Worm (Caenorhabditis elegans) whole organism, L4 larva: Measurements from ENCODE around the gene sbsp-1.

ENCODE experiments used
- F10B5.3 ChIP-seq: sonication (generic microtip); optimal IDR thresholded peaks from 2 replicates; lab custom pipeline; 2016; ENCODE audit warnings: mild to moderate bottlenecking, missing genetic modification characterization, missing compliant biosample characterization
- T20F7.1 ChIP-seq: fragments of 200-800 bp; sonication (Bioruptor generic); optimal IDR thresholded peaks from 2 replicates; lab custom pipeline; 2018; ENCODE audit warnings: mild to moderate bottlenecking, missing genetic modification characterization, missing compliant biosample characterization
- T26A8.4 ChIP-seq: fragments of 200-800 bp; sonication (Bioruptor generic); IDR thresholded peaks from 2 replicates; pipeline ENCODE4 v1.3.6; 2022; ENCODE audit warnings: missing genetic modification characterization, missing compliant biosample characterization
- Y48G9A.11 ChIP-seq: fragments of 200-800 bp; sonication (Bioruptor generic); IDR thresholded peaks from 2 replicates; pipeline ENCODE4 v1.3.6; 2022; ENCODE audit warnings: missing genetic modification reagents, missing genetic modification characterization, missing compliant biosample characterization
- Y5F2A.4 ChIP-seq: fragments of 200-800 bp; sonication (Bioruptor generic); optimal IDR thresholded peaks from 2 replicates; lab custom pipeline; 2018; ENCODE audit warnings: mild to moderate bottlenecking, missing genetic modification characterization, missing compliant biosample characterization
- ZK337.2 ChIP-seq: fragments of 200-800 bp; sonication (Bioruptor generic); IDR thresholded peaks from 2 replicates; pipeline ENCODE4 v1.3.6; 2022; ENCODE audit warnings: missing genetic modification reagents, missing genetic modification characterization, missing compliant biosample characterization
- ZK546.5 ChIP-seq, 2 experiments: sonication (generic microtip); optimal IDR thresholded peaks; 2 replicates each; lab custom pipeline; 2017; ENCODE audit warnings: missing biosample characterization in 2 of 2, missing genetic modification characterization in 2 of 2
- aha-1 ChIP-seq: fragments of 150-350 bp; peaks from one replicate; lab custom pipeline; 2014; ENCODE audit warnings: missing biosample characterization, missing genetic modification characterization
- ama-1 ChIP-seq: fragments of 150-350 bp; optimal IDR thresholded peaks from 2 replicates; lab custom pipeline; 2014; ENCODE audit warnings: inconsistent platforms, mixed read lengths
- arid-1 ChIP-seq: fragments of 200-800 bp; sonication (Bioruptor generic); conservative IDR thresholded peaks from 2 replicates; pipeline ENCODE4 v1.3.6; 2022; ENCODE audit warnings: missing genetic modification reagents, missing genetic modification characterization, missing compliant biosample characterization
- attf-4 ChIP-seq: sonication (generic microtip); optimal IDR thresholded peaks from 3 replicates; lab custom pipeline; 2017; ENCODE audit warnings: missing biosample characterization, missing genetic modification characterization
- ceh-28 ChIP-seq: fragments of 150-350 bp; optimal IDR thresholded peaks from 2 replicates; lab custom pipeline; 2014; ENCODE audit warnings: missing biosample characterization, missing genetic modification reagents, missing genetic modification characterization
- ceh-44 ChIP-seq: fragments of 200-800 bp; sonication (Bioruptor generic); IDR thresholded peaks from 2 replicates; pipeline ENCODE4 v1.3.6; 2022; ENCODE audit warnings: missing genetic modification reagents, missing genetic modification characterization, missing compliant biosample characterization
- ces-1 ChIP-seq: fragments of 150-350 bp; sonication (generic microtip); optimal IDR thresholded peaks from 4 replicates; lab custom pipeline; 2014; ENCODE audit warnings: missing biosample characterization, missing genetic modification reagents, missing genetic modification characterization
- daf-12 ChIP-seq: fragments of 150-350 bp; optimal IDR thresholded peaks from 2 replicates; lab custom pipeline; 2014; ENCODE audit warnings: missing biosample characterization, missing genetic modification reagents, missing genetic modification characterization
- daf-19 ChIP-seq: fragments of 200-800 bp; sonication (Bioruptor generic); conservative IDR thresholded peaks from 2 replicates; pipeline ENCODE4 v1.3.6; 2022; ENCODE audit warnings: missing genetic modification characterization, missing compliant biosample characterization
- dmd-6 ChIP-seq: fragments of 200-800 bp; sonication (Bioruptor generic); IDR thresholded peaks from 2 replicates; pipeline ENCODE4 v1.3.6; 2022; ENCODE audit warnings: missing genetic modification reagents, missing genetic modification characterization, missing compliant biosample characterization
- dmd-8 ChIP-seq: fragments of 200-800 bp; sonication (Bioruptor generic); IDR thresholded peaks from 2 replicates; pipeline ENCODE4 v1.3.6; 2022; ENCODE audit warnings: missing genetic modification characterization, missing compliant biosample characterization
- dmd-9 ChIP-seq: fragments of 200-800 bp; sonication (Bioruptor generic); IDR thresholded peaks from 2 replicates; pipeline ENCODE4 v1.3.6; 2022; ENCODE audit warnings: missing genetic modification reagents, missing genetic modification characterization, missing compliant biosample characterization
- dpl-1 ChIP-seq: fragments of 150-350 bp; optimal IDR thresholded peaks from 2 replicates; lab custom pipeline; 2014; ENCODE audit warnings: missing biosample characterization, missing genetic modification reagents, missing genetic modification characterization
- duxl-1 ChIP-seq: sonication (generic microtip); optimal IDR thresholded peaks from 2 replicates; lab custom pipeline; 2016; ENCODE audit warnings: mild to moderate bottlenecking, missing genetic modification characterization, moderate library complexity, missing compliant biosample characterization; ENCODE audit not compliant: poor library complexity
- egl-27 ChIP-seq: sonication (generic microtip); optimal IDR thresholded peaks from 3 replicates; lab custom pipeline; 2017; ENCODE audit warnings: missing biosample characterization, missing genetic modification reagents, missing genetic modification characterization
- egl-43 ChIP-seq: fragments of 200-800 bp; sonication (Bioruptor generic); IDR thresholded peaks from 2 replicates; pipeline ENCODE4 v1.3.6; 2022; ENCODE audit warnings: missing genetic modification reagents, missing genetic modification characterization, missing compliant biosample characterization
- fos-1 ChIP-seq: fragments of 150-350 bp; optimal IDR thresholded peaks from 2 replicates; lab custom pipeline; 2014; ENCODE audit warnings: missing biosample characterization, missing genetic modification characterization
- hif-1 ChIP-seq, 2 experiments: sonication (generic microtip); optimal IDR thresholded peaks; 2 replicates each; lab custom pipeline; 2016 to 2017; ENCODE audit warnings: missing compliant biosample characterization in 2 of 2, missing genetic modification characterization in 2 of 2, missing genetic modification reagents in 2 of 2, missing genotype in 2 of 2, mild to moderate bottlenecking in 1 of 2
- hlh-30 ChIP-seq: sonication (generic microtip); optimal IDR thresholded peaks from 2 replicates; lab custom pipeline; 2017; ENCODE audit warnings: antibody characterized with exemption, mild to moderate bottlenecking, missing genetic modification characterization, missing compliant biosample characterization; ENCODE audit not compliant: insufficient read depth
- hmg-1.1 ChIP-seq: fragments of 200-800 bp; sonication (Bioruptor generic); IDR thresholded peaks from 2 replicates; pipeline ENCODE4 v1.3.6; 2022; ENCODE audit warnings: missing genetic modification reagents, missing genetic modification characterization, missing compliant biosample characterization
- jun-1 ChIP-seq: fragments of 150-350 bp; optimal IDR thresholded peaks from 2 replicates; lab custom pipeline; 2014; ENCODE audit warnings: missing biosample characterization, missing genetic modification reagents, missing genetic modification characterization
- lin-15B ChIP-seq: fragments of 150-350 bp; sonication (generic microtip); optimal IDR thresholded peaks from 3 replicates; lab custom pipeline; 2014; ENCODE audit warnings: missing biosample characterization, missing genetic modification characterization
- lin-39 ChIP-seq: fragments of 150-350 bp; optimal IDR thresholded peaks from 2 replicates; lab custom pipeline; 2014; ENCODE audit warnings: missing biosample characterization, missing genetic modification reagents, missing genetic modification characterization
- madf-5 ChIP-seq, 2 experiments: fragments of 200-800 bp; sonication (Bioruptor generic); IDR thresholded peaks; 2 replicates each; pipeline ENCODE4 v1.3.6; 2022; ENCODE audit warnings: missing compliant biosample characterization in 2 of 2, missing genetic modification characterization in 2 of 2
- mdt-29 ChIP-seq: fragments of 200-800 bp; sonication (Bioruptor generic); IDR thresholded peaks from 2 replicates; pipeline ENCODE4 v1.3.6; 2022; ENCODE audit warnings: missing genetic modification reagents, missing genetic modification characterization, missing compliant biosample characterization
- mes-2 ChIP-seq: sonication (generic microtip); optimal IDR thresholded peaks from 2 replicates; lab custom pipeline; 2016; ENCODE audit warnings: missing genotype, mild to moderate bottlenecking, missing genetic modification characterization, missing compliant biosample characterization; ENCODE audit not compliant: poor library complexity, severe bottlenecking
- mxl-3 ChIP-seq: fragments of 200-800 bp; sonication (Bioruptor generic); optimal IDR thresholded peaks from 2 replicates; lab custom pipeline; 2018; ENCODE audit warnings: mild to moderate bottlenecking, missing genetic modification characterization, missing compliant biosample characterization
- nhr-102 ChIP-seq: sonication (generic microtip); optimal IDR thresholded peaks from 2 replicates; lab custom pipeline; 2016; ENCODE audit warnings: mild to moderate bottlenecking, missing genetic modification characterization, moderate library complexity, missing compliant biosample characterization
- nhr-111 ChIP-seq: fragments of 200-800 bp; sonication (Bioruptor generic); optimal IDR thresholded peaks from 2 replicates; lab custom pipeline; 2018; ENCODE audit warnings: mild to moderate bottlenecking, missing genetic modification characterization, missing compliant biosample characterization
- nhr-237 ChIP-seq: sonication (generic microtip); optimal IDR thresholded peaks from 2 replicates; lab custom pipeline; 2017; ENCODE audit warnings: missing biosample characterization, missing genetic modification characterization
- nhr-28 ChIP-seq: fragments of 150-350 bp; optimal IDR thresholded peaks from 2 replicates; lab custom pipeline; 2014; ENCODE audit warnings: missing biosample characterization, missing genetic modification characterization
- nhr-41 ChIP-seq: fragments of 200-800 bp; sonication (Bioruptor generic); IDR thresholded peaks from 2 replicates; pipeline ENCODE4 v1.3.6; 2022; ENCODE audit warnings: missing genetic modification reagents, missing genetic modification characterization, missing compliant biosample characterization
- pqm-1 ChIP-seq: sonication (generic microtip); optimal IDR thresholded peaks from 2 replicates; lab custom pipeline; 2017; ENCODE audit warnings: missing biosample characterization, missing genetic modification characterization
- rbr-2 ChIP-seq: sonication (generic microtip); optimal IDR thresholded peaks from 2 replicates; lab custom pipeline; 2016; ENCODE audit warnings: missing genotype, missing genetic modification characterization, missing compliant biosample characterization
- snpc-1.2 ChIP-seq: fragments of 200-800 bp; sonication (Bioruptor generic); IDR thresholded peaks from 2 replicates; pipeline ENCODE4 v1.3.6; 2022; ENCODE audit warnings: missing genetic modification reagents, missing genetic modification characterization, missing compliant biosample characterization
- snpc-4 ChIP-seq: fragments of 150-350 bp; optimal IDR thresholded peaks from 2 replicates; lab custom pipeline; 2014; ENCODE audit warnings: missing biosample characterization, missing genetic modification characterization
- spr-1 ChIP-seq: sonication (generic microtip); optimal IDR thresholded peaks from 2 replicates; lab custom pipeline; 2016; ENCODE audit warnings: mild to moderate bottlenecking, missing genetic modification characterization, missing compliant biosample characterization
- spr-3 ChIP-seq: fragments of 200-800 bp; sonication (Bioruptor generic); optimal IDR thresholded peaks from 2 replicates; lab custom pipeline; 2018; ENCODE audit warnings: mild to moderate bottlenecking, missing genetic modification characterization, missing compliant biosample characterization
- unc-130 ChIP-seq: sonication (generic microtip); optimal IDR thresholded peaks from 2 replicates; lab custom pipeline; 2016; ENCODE audit warnings: missing genetic modification reagents, missing genetic modification characterization, missing compliant biosample characterization
- vab-7 ChIP-seq: fragments of 200-800 bp; sonication (Bioruptor generic); IDR thresholded peaks from 2 replicates; pipeline ENCODE4 v1.3.6; 2022; ENCODE audit warnings: missing genetic modification reagents, missing genetic modification characterization, missing compliant biosample characterization
- zfp-2 ChIP-seq: sonication (generic microtip); optimal IDR thresholded peaks from 2 replicates; lab custom pipeline; 2016; ENCODE audit warnings: mild to moderate bottlenecking, missing genetic modification characterization, missing compliant biosample characterization
- ztf-7 ChIP-seq: fragments of 150-350 bp; optimal IDR thresholded peaks from 2 replicates; lab custom pipeline; 2014; ENCODE audit warnings: missing biosample characterization, missing genetic modification characterization

sbsp-1 gene

DNA sequence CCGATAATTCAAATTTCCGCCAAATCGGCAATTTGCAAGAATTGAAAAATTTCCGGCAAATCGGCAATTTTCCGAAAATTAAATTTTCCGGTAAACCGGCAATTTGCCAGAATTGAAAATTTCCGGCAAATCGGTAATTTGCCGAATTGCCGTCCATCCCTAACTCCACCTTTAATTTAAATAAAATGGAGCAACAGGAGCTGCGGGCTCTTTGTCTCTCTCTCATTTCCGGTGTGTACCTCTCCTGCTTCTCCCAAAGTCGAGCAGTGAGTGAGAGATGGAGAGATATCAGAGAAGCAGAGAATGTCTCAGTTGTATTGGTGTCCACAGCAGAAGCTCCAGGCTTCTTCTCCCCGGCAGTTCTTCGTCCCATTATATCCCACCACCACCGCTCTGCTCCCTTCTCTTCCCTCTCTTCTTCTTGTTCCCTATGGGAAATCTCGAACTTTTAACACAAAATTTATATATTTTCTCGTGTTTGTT is 22.7 kb downstream of the sbsp-1 start, which contains the start of gene Y39A1C.1 (continued):
- TF ChIP-seq aha-1 (tag; lab: Kevin White, UChicago), result peak; percentile 8
- no peak for TF ChIP-seq nhr-111 (GFP tag; lab: Kevin White, UChicago)

DNA sequence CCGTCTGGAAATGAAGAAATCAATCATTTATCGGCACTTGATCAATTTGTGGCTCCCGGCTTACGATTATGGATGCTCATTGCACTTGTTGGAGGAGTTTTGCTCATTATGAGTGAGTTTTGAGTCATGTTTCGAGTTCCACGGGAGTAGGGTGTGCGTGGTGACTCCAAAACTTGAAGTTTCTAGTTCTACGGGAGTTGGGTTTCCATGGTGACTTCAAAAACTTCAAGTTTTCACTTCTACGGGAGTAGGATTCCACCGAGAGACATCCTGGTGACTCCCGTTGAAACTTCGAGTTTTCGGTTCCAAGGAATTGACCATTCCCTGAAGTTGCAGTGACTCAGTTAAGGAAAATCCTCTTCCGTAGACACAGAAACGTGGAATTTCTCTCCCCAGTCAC is 24.1 kb downstream of the sbsp-1 start:
- TF ChIP-seq snpc-4 (tag; lab: Kevin White, UChicago), result no peak
- TF ChIP-seq egl-43 (GFP tag; lab: Robert Waterston, UW), result no peak
- TF ChIP-seq unc-130, result peak; percentile 77
- 0 out of 2 replicates have a peak, but pooled peaks have one; percentile 55 for TF ChIP-seq vab-7
- TF ChIP-seq ZK546.5 (tag; optimal IDR thresholded peaks at IDR 0.05; lab: Kevin White, UChicago), result no peak
- no peak for TF ChIP-seq egl-27 (tag; lab: Kevin White, UChicago)
- TF ChIP-seq ceh-44, result peak; percentile 78
- TF ChIP-seq ZK337.2 (GFP tag; lab: Robert Waterston, UW), result peak; percentile 57; the same call in 1 of the 2 replicates
- no peak for TF ChIP-seq attf-4 (tag; lab: Kevin White, UChicago)
- no peak for TF ChIP-seq mxl-3 (GFP tag; lab: Kevin White, UChicago)
- TF ChIP-seq nhr-41 (GFP tag; lab: Robert Waterston, UW), result no peak
- no peak for TF ChIP-seq ceh-28 (tag; lab: Kevin White, UChicago)
- TF ChIP-seq ztf-7 (tag; lab: Kevin White, UChicago), result no peak
- TF ChIP-seq Y48G9A.11 (GFP tag; lab: Robert Waterston, UW), result peak; percentile 51; the same call in 1 of the 2 replicates
- TF ChIP-seq aha-1 (tag; lab: Kevin White, UChicago), result no peak
- no peak for TF ChIP-seq hlh-30 (tag; lab: Kevin White, UChicago)
- TF ChIP-seq hmg-1.1 (GFP tag; lab: Robert Waterston, UW), result 0 out of 2 replicates have a peak, but pooled peaks have one; percentile 20
- TF ChIP-seq ama-1 (lab: Kevin White, UChicago), result no peak
- peak; percentile 90 for TF ChIP-seq mes-2 (tag; lab: Kevin White, UChicago)
- 0 out of 4 replicates have a peak, but pooled peaks of 1 of the 2 experiments have one; percentile 35 for TF ChIP-seq madf-5 (GFP tag; IDR thresholded peaks at IDR 0.05; lab: Robert Waterston, UW)
- TF ChIP-seq dmd-6 (GFP tag; lab: Robert Waterston, UW), result peak; percentile 22; the same call in 1 of the 2 replicates
- no peak for TF ChIP-seq duxl-1 (tag; lab: Kevin White, UChicago)
- no peak for TF ChIP-seq T20F7.1 (GFP tag; lab: Kevin White, UChicago)
- no peak for TF ChIP-seq ces-1 (GFP tag; lab: Kevin White, UChicago)
- no peak for TF ChIP-seq jun-1
- TF ChIP-seq dmd-8, result no peak
- no peak for TF ChIP-seq nhr-28 (tag; lab: Kevin White, UChicago)
- TF ChIP-seq zfp-2 (tag; lab: Kevin White, UChicago), result no peak
- no peak for TF ChIP-seq lin-15B (tag; lab: Kevin White, UChicago)
- no peak for TF ChIP-seq daf-12
- no peak for TF ChIP-seq lin-39 (tag; lab: Kevin White, UChicago)
- TF ChIP-seq rbr-2 (tag; lab: Kevin White, UChicago), result no peak
- TF ChIP-seq daf-19 (GFP tag; lab: Robert Waterston, UW), result no peak
- no peak for TF ChIP-seq spr-3 (GFP tag; lab: Kevin White, UChicago)
- TF ChIP-seq mdt-29 (GFP tag; lab: Robert Waterston, UW), result 0 out of 2 replicates have a peak, but pooled peaks have one; percentile 29
- no peak for TF ChIP-seq F10B5.3
- no peak for TF ChIP-seq nhr-102 (tag; lab: Kevin White, UChicago)
- TF ChIP-seq pqm-1 (tag; lab: Kevin White, UChicago), result no peak
- no peak for TF ChIP-seq snpc-1.2
- no peak for TF ChIP-seq spr-1 (tag; lab: Kevin White, UChicago)
- TF ChIP-seq fos-1 (tag; lab: Kevin White, UChicago), result no peak
- TF ChIP-seq dmd-9 (GFP tag; lab: Robert Waterston, UW), result peak; percentile 65; the same call in 1 of the 2 replicates
- no peak for TF ChIP-seq Y5F2A.4 (GFP tag; lab: Kevin White, UChicago)
- no peak for TF ChIP-seq T26A8.4 (GFP tag; lab: Robert Waterston, UW)
- peak in 1 of 2 experiments; percentile 72 for TF ChIP-seq hif-1 (tag; optimal IDR thresholded peaks at IDR 0.05; lab: Kevin White, UChicago)
- no peak for TF ChIP-seq dpl-1 (GFP tag; lab: Kevin White, UChicago)
- TF ChIP-seq arid-1 (GFP tag; lab: Robert Waterston, UW), result no peak
- TF ChIP-seq nhr-237 (tag; lab: Kevin White, UChicago), result no peak
